ENCODE assay signal across 6 fruit fly cellular contexts in genomic region chr3L:18771095-18772013, dm6.
A peak's percentile ranks its signal among the peaks of the same experiment; 100 is the strongest.
TF ChIP-seq lines count a peak whose summit lies in the region.

No protein-coding gene starts in this region.

- no peak for TF ChIP-seq CTCF in whole organism, embryonic (GFP tag; optimal IDR thresholded peaks at IDR 0.05; lab: Kevin White, UChicago)

TF ChIP-seq in whole organism, 6 proteins besides CTCF, POLR2A, EP300 and RAD21:
- TF ChIP-seq Dll (optimal IDR thresholded peaks at IDR 0.05; lab: Kevin White, UChicago), result peak; percentile 78
- TF ChIP-seq psq (optimal IDR thresholded peaks at IDR 0.05; lab: Kevin White, UChicago), result no peak

TF ChIP-seq in whole organism, adult, 20 proteins besides CTCF, POLR2A, EP300 and RAD21 (continues in another document):
- no peak for TF ChIP-seq CG11617 (GFP tag; optimal IDR thresholded peaks at IDR 0.05; lab: Kevin White, UChicago)
- TF ChIP-seq CG14711 (tag; optimal IDR thresholded peaks at IDR 0.05; lab: Kevin White, UChicago), result no peak
- no peak for TF ChIP-seq CG5204 (GFP tag; optimal IDR thresholded peaks at IDR 0.05; lab: Kevin White, UChicago)
- TF ChIP-seq CG7045 (GFP tag; optimal IDR thresholded peaks at IDR 0.05; lab: Kevin White, UChicago), result no peak
- peak; percentile 9 for TF ChIP-seq Mnt (GFP tag; optimal IDR thresholded peaks at IDR 0.05; lab: Kevin White, UChicago)
- TF ChIP-seq tj (GFP tag; optimal IDR thresholded peaks at IDR 0.05; lab: Kevin White, UChicago), result peak; percentile 78
- no peak for TF ChIP-seq Crg-1 (GFP tag; optimal IDR thresholded peaks at IDR 0.05; lab: Kevin White, UChicago)
- no peak for TF ChIP-seq toe (GFP tag; optimal IDR thresholded peaks at IDR 0.05; lab: Kevin White, UChicago)
- no peak for TF ChIP-seq cic (GFP tag; optimal IDR thresholded peaks at IDR 0.05; lab: Kevin White, UChicago)
- peak; percentile 23 for TF ChIP-seq pad (GFP tag; optimal IDR thresholded peaks at IDR 0.05; lab: Kevin White, UChicago)
- no peak for TF ChIP-seq bab1 (GFP tag; optimal IDR thresholded peaks at IDR 0.05; lab: Kevin White, UChicago)
- TF ChIP-seq CG33017 (tag; optimal IDR thresholded peaks at IDR 0.05; lab: Kevin White, UChicago), result no peak
- TF ChIP-seq Hr96 (GFP tag; optimal IDR thresholded peaks at IDR 0.05; lab: Kevin White, UChicago), result no peak
- peak; percentile 47 for TF ChIP-seq CG12768 (GFP tag; optimal IDR thresholded peaks at IDR 0.05; lab: Kevin White, UChicago)
- TF ChIP-seq kay (GFP tag; lab: Kevin White, UChicago; ENCODE audit: borderline replicate concordance), result peak; percentile 42
- TF ChIP-seq CG1620 (GFP tag; optimal IDR thresholded peaks at IDR 0.05; lab: Kevin White, UChicago), result no peak
- TF ChIP-seq cnc (optimal IDR thresholded peaks at IDR 0.05; lab: Kevin White, UChicago), result no peak
- TF ChIP-seq CG7101 (tag; optimal IDR thresholded peaks at IDR 0.05; lab: Kevin White, UChicago), result no peak

TF ChIP-seq in whole organism, embryonic, 481 proteins besides CTCF, POLR2A, EP300 and RAD21 (continues in another document):
- TF ChIP-seq zf30C (GFP tag; optimal IDR thresholded peaks at IDR 0.05; lab: Kevin White, UChicago) (no peak), grau (tag; optimal IDR thresholded peaks at IDR 0.05; lab: Kevin White, UChicago) (no peak), NfI (GFP tag; optimal IDR thresholded peaks at IDR 0.05; lab: Kevin White, UChicago) (no peak), CG13894 (tag; optimal IDR thresholded peaks at IDR 0.05; lab: Kevin White, UChicago) (no peak), CG13424 (tag; optimal IDR thresholded peaks at IDR 0.05; lab: Kevin White, UChicago) (no peak), rib (GFP tag; IDR thresholded peaks at IDR 0.05; lab: Robert Waterston, UW) (peak; percentile 38; the same call in 1 of the 2 replicates), lola (GFP tag; optimal IDR thresholded peaks at IDR 0.05; lab: Kevin White, UChicago) (peak in 1 of 3 experiments; percentile 56), hb (GFP tag; IDR thresholded peaks at IDR 0.05; lab: Robert Waterston, UW; ENCODE audit: partially characterized antibody) (no peak), gem (tag; optimal IDR thresholded peaks at IDR 0.05; lab: Kevin White, UChicago) (no peak), HmgZ (tag; optimal IDR thresholded peaks at IDR 0.05; lab: Kevin White, UChicago) (no peak), stc (GFP tag; IDR thresholded peaks at IDR 0.05; lab: Robert Waterston, UW) (peak; percentile 37; the same call in 1 of the 2 replicates), CG17568 (GFP tag; optimal IDR thresholded peaks at IDR 0.05; lab: Kevin White, UChicago) (no peak), CHES-1-like (GFP tag; optimal IDR thresholded peaks at IDR 0.05; lab: Kevin White, UChicago) (peak; percentile 29), Nf-YC (tag; optimal IDR thresholded peaks at IDR 0.05; lab: Kevin White, UChicago) (no peak), CG6813 (GFP tag; optimal IDR thresholded peaks at IDR 0.05; lab: Kevin White, UChicago) (no peak), kay (GFP tag; optimal IDR thresholded peaks at IDR 0.05; lab: Kevin White, UChicago) (no peak), CG30431 (GFP tag; optimal IDR thresholded peaks at IDR 0.05; lab: Kevin White, UChicago) (no peak), CG31365 (tag; optimal IDR thresholded peaks at IDR 0.05; lab: Kevin White, UChicago) (no peak), Ets97D (GFP tag; optimal IDR thresholded peaks at IDR 0.05; lab: Kevin White, UChicago) (no peak)

TF ChIP-seq in whole organism, prepupa, 60 proteins besides CTCF, POLR2A, EP300 and RAD21 (continues in another document):
- TF ChIP-seq CG8632 (GFP tag; optimal IDR thresholded peaks at IDR 0.05; lab: Kevin White, UChicago) (peak; percentile 60), CG8319 (GFP tag; optimal IDR thresholded peaks at IDR 0.05; lab: Kevin White, UChicago) (no peak), Lpt (GFP tag; optimal IDR thresholded peaks at IDR 0.05; lab: Kevin White, UChicago) (peak; percentile 64), spab (GFP tag; optimal IDR thresholded peaks at IDR 0.05; lab: Kevin White, UChicago) (peak; percentile 44), CG9139 (GFP tag; optimal IDR thresholded peaks at IDR 0.05; lab: Kevin White, UChicago) (peak; percentile 48), Eip78C (GFP tag; lab: Kevin White, UChicago) (peak; percentile 87), pdm3 (GFP tag; optimal IDR thresholded peaks at IDR 0.05; lab: Kevin White, UChicago) (peak; percentile 60), achi (GFP tag; optimal IDR thresholded peaks at IDR 0.05; lab: Kevin White, UChicago) (peak; percentile 54), OdsH (GFP tag; optimal IDR thresholded peaks at IDR 0.05; lab: Kevin White, UChicago) (peak; percentile 25), Eip93F (GFP tag; optimal IDR thresholded peaks at IDR 0.05; lab: Kevin White, UChicago) (no peak), CG1621 (tag; optimal IDR thresholded peaks at IDR 0.05; lab: Kevin White, UChicago) (no peak), CG34406 (GFP tag; optimal IDR thresholded peaks at IDR 0.05; lab: Kevin White, UChicago) (peak; percentile 65), svp (GFP tag; lab: Kevin White, UChicago) (peak; percentile 83), CG11762 (GFP tag; optimal IDR thresholded peaks at IDR 0.05; lab: Kevin White, UChicago; ENCODE audit: insufficient read depth) (peak; percentile 1), Ets96B (tag; optimal IDR thresholded peaks at IDR 0.05; lab: Kevin White, UChicago) (no peak), Hr38 (GFP tag; optimal IDR thresholded peaks at IDR 0.05; lab: Kevin White, UChicago) (no peak), dac (GFP tag; optimal IDR thresholded peaks at IDR 0.05; lab: Kevin White, UChicago) (peak; percentile 33), CG15336 (GFP tag; IDR thresholded peaks at IDR 0.05; lab: Robert Waterston, UW) (peak; percentile 85), Smox (GFP tag; optimal IDR thresholded peaks at IDR 0.05; lab: Kevin White, UChicago) (peak; percentile 20), CG10669 (GFP tag; optimal IDR thresholded peaks at IDR 0.05; lab: Kevin White, UChicago) (peak; percentile 42)

TF ChIP-seq in whole organism, pupa, 21 proteins besides CTCF, POLR2A, EP300 and RAD21 (continues in another document):
- peak; percentile 50 for TF ChIP-seq CG14655 (GFP tag; optimal IDR thresholded peaks at IDR 0.05; lab: Kevin White, UChicago)
- TF ChIP-seq Pif1A (GFP tag; optimal IDR thresholded peaks at IDR 0.05; lab: Kevin White, UChicago), result peak; percentile 71
- peak; percentile 53; the same call in 1 of the 2 replicates for TF ChIP-seq rn (GFP tag; IDR thresholded peaks at IDR 0.05; lab: Robert Waterston, UW)
- TF ChIP-seq fd96Ca (GFP tag; IDR thresholded peaks at IDR 0.05; lab: Robert Waterston, UW), result peak; percentile 57; the same call in 2 of the 3 replicates
- TF ChIP-seq CG32121 (GFP tag; IDR thresholded peaks at IDR 0.05; lab: Robert Waterston, UW), result peak; percentile 83
- TF ChIP-seq CG12605 (GFP tag; IDR thresholded peaks at IDR 0.05; lab: Robert Waterston, UW), result peak; percentile 86
- TF ChIP-seq Ets98B (GFP tag; IDR thresholded peaks at IDR 0.05; lab: Robert Waterston, UW), result peak; percentile 79
- no peak for TF ChIP-seq CG13204 (GFP tag; optimal IDR thresholded peaks at IDR 0.05; lab: Kevin White, UChicago)
- peak; percentile 68 for TF ChIP-seq Snoo (tag; optimal IDR thresholded peaks at IDR 0.05; lab: Kevin White, UChicago)
- TF ChIP-seq D1 (tag; optimal IDR thresholded peaks at IDR 0.05; lab: Kevin White, UChicago), result no peak
- TF ChIP-seq Pif1B (GFP tag; optimal IDR thresholded peaks at IDR 0.05; lab: Kevin White, UChicago), result peak; percentile 72
- peak; percentile 42 for TF ChIP-seq CG8159 (tag; optimal IDR thresholded peaks at IDR 0.05; lab: Kevin White, UChicago)
- peak; percentile 37 for TF ChIP-seq gl (tag; optimal IDR thresholded peaks at IDR 0.05; lab: Kevin White, UChicago)
- TF ChIP-seq CG17806 (tag; optimal IDR thresholded peaks at IDR 0.05; lab: Kevin White, UChicago), result no peak
- peak; percentile 9 for TF ChIP-seq CG15710 (tag; optimal IDR thresholded peaks at IDR 0.05; lab: Kevin White, UChicago)
- TF ChIP-seq CG10348 (GFP tag; IDR thresholded peaks at IDR 0.05; lab: Robert Waterston, UW), result no peak
- TF ChIP-seq CG34367 (tag; optimal IDR thresholded peaks at IDR 0.05; lab: Kevin White, UChicago), result no peak
- TF ChIP-seq CG4496 (GFP tag; IDR thresholded peaks at IDR 0.05; lab: Robert Waterston, UW), result peak; percentile 85
- TF ChIP-seq CG8301 (tag; optimal IDR thresholded peaks at IDR 0.05; lab: Kevin White, UChicago), result peak; percentile 52
- peak; percentile 43 for TF ChIP-seq EcR (GFP tag; optimal IDR thresholded peaks at IDR 0.05; lab: Kevin White, UChicago)

TF ChIP-seq in whole organism, wandering third instar larva, 38 proteins besides CTCF, POLR2A, EP300 and RAD21 (continues in another document):
- TF ChIP-seq psq (GFP tag; optimal IDR thresholded peaks at IDR 0.05; lab: Kevin White, UChicago), result peak; percentile 70
- TF ChIP-seq foxo (GFP tag; optimal IDR thresholded peaks at IDR 0.05; lab: Kevin White, UChicago), result peak; percentile 22 to 68
- TF ChIP-seq GATAd (GFP tag; optimal IDR thresholded peaks at IDR 0.05; lab: Kevin White, UChicago), result no peak
- TF ChIP-seq sage (GFP tag; optimal IDR thresholded peaks at IDR 0.05; lab: Kevin White, UChicago), result no peak
- TF ChIP-seq Dfd (GFP tag; optimal IDR thresholded peaks at IDR 0.05; lab: Kevin White, UChicago), result no peak
- TF ChIP-seq CrebA (GFP tag; optimal IDR thresholded peaks at IDR 0.05; lab: Kevin White, UChicago; ENCODE audit: borderline replicate concordance), result peak; percentile 65
- TF ChIP-seq dmrt93B (GFP tag; optimal IDR thresholded peaks at IDR 0.05; lab: Kevin White, UChicago), result no peak
- peak; percentile 69 to 71 for TF ChIP-seq dl (GFP tag; optimal IDR thresholded peaks at IDR 0.05; lab: Kevin White, UChicago; ENCODE audit: insufficient read depth in 1 of 2, partially characterized antibody in 2 of 2)
- peak; percentile 25 for TF ChIP-seq brk (GFP tag; optimal IDR thresholded peaks at IDR 0.05; lab: Kevin White, UChicago)
- TF ChIP-seq dsf (GFP tag; optimal IDR thresholded peaks at IDR 0.05; lab: Kevin White, UChicago; ENCODE audit: borderline replicate concordance), result no peak
- TF ChIP-seq Jra (GFP tag; optimal IDR thresholded peaks at IDR 0.05; lab: Kevin White, UChicago), result no peak
- TF ChIP-seq Dif (GFP tag; optimal IDR thresholded peaks at IDR 0.05; lab: Kevin White, UChicago; ENCODE audit: partially characterized antibody), result peak; percentile 75
- peak; percentile 66 for TF ChIP-seq br (GFP tag; optimal IDR thresholded peaks at IDR 0.05; lab: Kevin White, UChicago)
- TF ChIP-seq h (GFP tag; optimal IDR thresholded peaks at IDR 0.05; lab: Kevin White, UChicago), result peak; percentile 18
- TF ChIP-seq OdsH (GFP tag; optimal IDR thresholded peaks at IDR 0.05; lab: Kevin White, UChicago), result peak; percentile 32
- TF ChIP-seq fru (GFP tag; optimal IDR thresholded peaks at IDR 0.05; lab: Kevin White, UChicago), result peak; percentile 51
- peak; percentile 35 for TF ChIP-seq CG32264 (GFP tag; optimal IDR thresholded peaks at IDR 0.05; lab: Kevin White, UChicago)
- TF ChIP-seq Vsx2 (GFP tag; optimal IDR thresholded peaks at IDR 0.05; lab: Kevin White, UChicago; ENCODE audit: partially characterized antibody), result peak; percentile 43
- TF ChIP-seq woc (GFP tag; optimal IDR thresholded peaks at IDR 0.05; lab: Kevin White, UChicago), result peak; percentile 32
- TF ChIP-seq Rel (GFP tag; optimal IDR thresholded peaks at IDR 0.05; lab: Kevin White, UChicago), result peak; percentile 29
- peak; percentile 16 for TF ChIP-seq Rel (tag; optimal IDR thresholded peaks at IDR 0.05; lab: Kevin White, UChicago)
- TF ChIP-seq jim (GFP tag; optimal IDR thresholded peaks at IDR 0.05; lab: Kevin White, UChicago), result peak; percentile 57
